Fruit fly (Drosophila melanogaster) whole organism: ENCODE data around the gene CG31176.

Source experiments
- Dll ChIP-seq: fragments of >200 bp; optimal IDR thresholded peaks from 2 replicates; lab custom pipeline; 2017
- pan ChIP-seq: fragments of >200 bp; optimal IDR thresholded peaks from 2 replicates; lab custom pipeline; 2017

DNA sequence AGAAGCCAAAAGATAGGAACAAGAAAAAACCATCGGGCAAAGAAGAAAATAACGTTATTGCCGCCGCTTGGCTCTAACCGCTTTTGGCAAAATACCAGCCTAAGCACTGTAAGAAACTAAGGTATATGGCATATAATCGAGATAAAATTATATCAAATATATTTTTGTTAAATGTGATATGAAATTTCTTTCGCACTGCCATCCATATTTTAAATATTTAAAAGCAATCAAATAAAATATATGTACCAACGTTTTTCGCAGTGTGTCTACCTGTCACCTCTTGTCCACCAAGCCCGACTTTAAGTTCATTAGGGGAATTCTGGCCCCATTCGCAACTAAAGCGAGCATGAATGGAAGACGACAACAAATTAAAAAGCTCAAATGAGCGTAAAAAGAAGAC, 91.7 kb downstream of the CG31176 start:
- TF ChIP-seq pan (lab: Kevin White, UChicago) (no peak), Dll (lab: Kevin White, UChicago) (no peak)
